Worm (Caenorhabditis elegans) whole organism, young adult: Measurements from ENCODE around the gene mmaa-1.

ENCODE experiments used
- ceh-100 ChIP-seq: fragments of 200-800 bp; sonication (Bioruptor generic); IDR thresholded peaks from 2 replicates; pipeline ENCODE4 v1.3.6; 2022; ENCODE audit warnings: missing genetic modification reagents, missing genetic modification characterization, missing compliant biosample characterization
- dpl-1 ChIP-seq: fragments of 150-350 bp; optimal IDR thresholded peaks from 2 replicates; lab custom pipeline; 2014; ENCODE audit warnings: missing biosample characterization, missing genetic modification reagents, missing genetic modification characterization
- fkh-3 ChIP-seq: sonication (generic microtip); optimal IDR thresholded peaks from 2 replicates; lab custom pipeline; 2016; ENCODE audit warnings: mild to moderate bottlenecking, missing genetic modification characterization, missing compliant biosample characterization

ce11 chrII:7106313-7106712 lies 5.3 kb upstream of the mmaa-1 start:
- TF ChIP-seq fkh-3 (no peak), dpl-1 (no peak), ceh-100 (GFP tag; lab: Robert Waterston, UW) (no peak)
